Worm (Caenorhabditis elegans): ENCODE data around the gene F53F4.16.

Gene F53F4.16

ce11 chrV:13621720-13622119 is at the start of gene F53F4.16:
Gene F53F4.16 (minus strand): TSS chrV:13621820.
- TF ChIP-seq unc-62 (GFP tag; optimal IDR thresholded peaks at IDR 0.05 in 1 of 2) (peak in 1 of 2 experiments; percentile 54), unc-62 (tag; optimal IDR thresholded peaks at IDR 0.05) (no peak), egl-27 (tag; optimal IDR thresholded peaks at IDR 0.05) (no peak)

- TF ChIP-seq aha-1 (tag) (peak; percentile 80), Y105C5A.15 (GFP tag; IDR thresholded peaks at IDR 0.05) (0 out of 2 replicates have a peak, but pooled peaks have one; percentile 30), unc-130 (GFP tag; optimal IDR thresholded peaks at IDR 0.05) (peak; percentile 26), arid-1 (GFP tag; conservative IDR thresholded peaks at IDR 0.05) (no peak; the same call in 1 of the 2 replicates), snpc-1.2 (GFP tag; IDR thresholded peaks at IDR 0.05) (0 out of 2 replicates have a peak, but pooled peaks have one; percentile 34), pha-4 (GFP tag; IDR thresholded peaks at IDR 0.05) (peak; percentile 51; the same call in 1 of the 2 replicates), pha-4 (tag; optimal IDR thresholded peaks at IDR 0.05) (no peak), unc-39 (tag; optimal IDR thresholded peaks at IDR 0.05) (no peak), fkh-10 (GFP tag; optimal IDR thresholded peaks at IDR 0.05) (no peak), mep-1 (tag; optimal IDR thresholded peaks at IDR 0.05) (peak; percentile 29), lin-38 (GFP tag; IDR thresholded peaks at IDR 0.05) (peak; percentile 63), F49E8.2 (tag; optimal IDR thresholded peaks at IDR 0.05; ENCODE audit: borderline replicate concordance) (peak; percentile 66), nhr-102 (tag; optimal IDR thresholded peaks at IDR 0.05) (no peak)
These were observed 47.5 kb upstream of the F53F4.16 start for ce11 chrV:13669170-13669569.

ce11 chrV:13668337-13668736 is 46.7 kb upstream of the F53F4.16 start:
- no peak for TF ChIP-seq mep-1 (tag; optimal IDR thresholded peaks at IDR 0.05)
- no peak for TF ChIP-seq gei-8 (GFP tag; optimal IDR thresholded peaks at IDR 0.05)
- TF ChIP-seq ZK337.2 (GFP tag; IDR thresholded peaks at IDR 0.05): no peak
- TF ChIP-seq daf-8 (GFP tag; IDR thresholded peaks at IDR 0.05): no peak
- peak; percentile 33; the same call in 1 of the 2 replicates for TF ChIP-seq D1046.2 (GFP tag; IDR thresholded peaks at IDR 0.05)
- no peak for TF ChIP-seq nhr-11 (tag; optimal IDR thresholded peaks at IDR 0.05)
- TF ChIP-seq nhr-10 (tag; optimal IDR thresholded peaks at IDR 0.05): no peak
- no peak for TF ChIP-seq ceh-32 (tag; optimal IDR thresholded peaks at IDR 0.05; ENCODE audit: poor library complexity)
- no peak for TF ChIP-seq rbr-2 (tag; optimal IDR thresholded peaks at IDR 0.05)
- TF ChIP-seq nhr-28 (tag; optimal IDR thresholded peaks at IDR 0.05): no peak
- TF ChIP-seq vab-7 (GFP tag; IDR thresholded peaks at IDR 0.05): no peak
- TF ChIP-seq hif-1 (tag; optimal IDR thresholded peaks at IDR 0.05): no peak
- no peak for TF ChIP-seq dmd-9 (GFP tag; IDR thresholded peaks at IDR 0.05)
- TF ChIP-seq set-16 (GFP tag; IDR thresholded peaks at IDR 0.05): peak; percentile 93
- 0 out of 2 replicates have a peak, but pooled peaks have one; percentile 36 for TF ChIP-seq F44E2.7 (GFP tag; IDR thresholded peaks at IDR 0.05)
- TF ChIP-seq nhr-41 (GFP tag; IDR thresholded peaks at IDR 0.05): no peak
- no peak for TF ChIP-seq lin-39 (tag; optimal IDR thresholded peaks at IDR 0.05)
- TF ChIP-seq hlh-30 (tag; optimal IDR thresholded peaks at IDR 0.05; ENCODE audit: insufficient read depth): no peak

ce11 chrV:13666460-13666859 is 44.8 kb upstream of the F53F4.16 start:
- TF ChIP-seq lin-38 (GFP tag; IDR thresholded peaks at IDR 0.05) (no peak), daf-16 (GFP tag; optimal IDR thresholded peaks at IDR 0.05) (no peak), daf-16 (tag; optimal IDR thresholded peaks at IDR 0.05) (no peak), unc-62 (GFP tag; optimal IDR thresholded peaks at IDR 0.05 in 1 of 2) (peak in 1 of 2 experiments; percentile 56), unc-62 (tag; optimal IDR thresholded peaks at IDR 0.05) (no peak), T20F7.1 (GFP tag; optimal IDR thresholded peaks at IDR 0.05) (no peak), aha-1 (tag) (peak; percentile 96)
